Worm (Caenorhabditis elegans) whole organism, young adult: ENCODE data around the gene cest-10.
A peak's percentile ranks its signal among the peaks of the same experiment; 100 is the strongest.

Experiments
- B0035.1 ChIP-seq: sonication (generic microtip); optimal IDR thresholded peaks from 2 replicates; lab custom pipeline; 2016; ENCODE audit warnings: missing genetic modification characterization, mild to moderate bottlenecking, missing compliant biosample characterization, missing genotype, missing genetic modification reagents
- C06A6.2 ChIP-seq: fragments of 200-800 bp; sonication (Bioruptor generic); conservative IDR thresholded peaks from 2 replicates; pipeline ENCODE4 v1.3.6; 2022; ENCODE audit warnings: missing genetic modification characterization, missing compliant biosample characterization
- F10E7.11 ChIP-seq: sonication (generic microtip); optimal IDR thresholded peaks from 2 replicates; lab custom pipeline; 2017; ENCODE audit warnings: mild to moderate bottlenecking, missing genetic modification characterization, moderate library complexity, missing compliant biosample characterization
- F55B11.4 ChIP-seq: sonication (generic microtip); optimal IDR thresholded peaks from 2 replicates; lab custom pipeline; 2016; ENCODE audit warnings: missing compliant biosample characterization, missing genetic modification characterization, borderline replicate concordance; ENCODE audit not compliant: insufficient read depth
- F57A8.1 ChIP-seq: fragments of 200-800 bp; sonication (Bioruptor generic); optimal IDR thresholded peaks from 2 replicates; lab custom pipeline; 2018; ENCODE audit warnings: mild to moderate bottlenecking, missing genetic modification characterization, moderate library complexity, missing compliant biosample characterization
- K11D2.4 ChIP-seq: fragments of 200-800 bp; sonication (Bioruptor generic); IDR thresholded peaks from 2 replicates; pipeline ENCODE4 v1.3.6; 2022; ENCODE audit warnings: missing genetic modification reagents, missing genetic modification characterization, missing compliant biosample characterization
- Y56A3A.18 ChIP-seq: fragments of 200-800 bp; sonication (Bioruptor generic); IDR thresholded peaks from 2 replicates; pipeline ENCODE4 v1.3.6; 2022; ENCODE audit warnings: missing genetic modification reagents, missing genetic modification characterization, missing compliant biosample characterization
- Y79H2A.3 ChIP-seq: fragments of 200-800 bp; sonication (Bioruptor generic); conservative IDR thresholded peaks from 2 replicates; pipeline ENCODE4 v1.3.6; 2022; ENCODE audit warnings: missing genetic modification reagents, missing genetic modification characterization, missing compliant biosample characterization
- akir-1 ChIP-seq: fragments of 200-800 bp; sonication (Bioruptor generic); optimal IDR thresholded peaks from 2 replicates; lab custom pipeline; 2018; ENCODE audit warnings: mild to moderate bottlenecking, missing genetic modification characterization, moderate library complexity, missing compliant biosample characterization
- attf-3 ChIP-seq: fragments of 200-800 bp; sonication (Bioruptor generic); conservative IDR thresholded peaks from 2 replicates; pipeline ENCODE4 v1.3.6; 2022; ENCODE audit warnings: missing genetic modification reagents, missing genetic modification characterization, missing compliant biosample characterization
- attf-6 ChIP-seq: fragments of 200-800 bp; sonication (Bioruptor generic); IDR thresholded peaks from 2 replicates; pipeline ENCODE4 v1.3.6; 2022; ENCODE audit warnings: missing genetic modification reagents, missing genetic modification characterization, missing compliant biosample characterization
- cebp-1 ChIP-seq, 2 experiments: fragments of 200-800 bp in 1 of 2; sonication (Bioruptor generic) in 1 of 2; sonication (generic microtip) in 1 of 2; IDR thresholded peaks in 1 of 2; optimal IDR thresholded peaks in 1 of 2; 2 replicates each; pipeline versions ENCODE4 v1.3.6 to Lab custom; 2017 to 2022; ENCODE audit warnings: missing compliant biosample characterization in 2 of 2, missing genetic modification characterization in 2 of 2, mild to moderate bottlenecking in 1 of 2, missing genetic modification reagents in 1 of 2, moderate library complexity in 1 of 2
- chd-7 ChIP-seq: sonication (generic microtip); optimal IDR thresholded peaks from 2 replicates; lab custom pipeline; 2016; ENCODE audit warnings: mild to moderate bottlenecking, missing genetic modification characterization, moderate library complexity, missing compliant biosample characterization
- die-1 ChIP-seq: sonication (generic microtip); optimal IDR thresholded peaks from 2 replicates; lab custom pipeline; 2016; ENCODE audit warnings: missing genotype, mild to moderate bottlenecking, missing genetic modification characterization, missing compliant biosample characterization
- dpl-1 ChIP-seq: fragments of 150-350 bp; optimal IDR thresholded peaks from 2 replicates; lab custom pipeline; 2014; ENCODE audit warnings: missing biosample characterization, missing genetic modification reagents, missing genetic modification characterization
- egrh-3 ChIP-seq: fragments of 200-800 bp; sonication (Bioruptor generic); IDR thresholded peaks from 2 replicates; pipeline ENCODE4 v1.3.6; 2022; ENCODE audit warnings: missing genetic modification reagents, missing genetic modification characterization, missing compliant biosample characterization
- hlh-12 ChIP-seq: sonication (generic microtip); optimal IDR thresholded peaks from 2 replicates; lab custom pipeline; 2016; ENCODE audit warnings: missing genetic modification characterization, missing compliant biosample characterization
- hmg-1.2 ChIP-seq: fragments of 200-800 bp; sonication (Bioruptor generic); IDR thresholded peaks from 2 replicates; pipeline ENCODE4 v1.3.6; 2022; ENCODE audit warnings: missing genetic modification reagents, missing genetic modification characterization, missing compliant biosample characterization
- hrde-1 ChIP-seq: sonication (generic microtip); optimal IDR thresholded peaks from 2 replicates; lab custom pipeline; 2016; ENCODE audit warnings: missing genetic modification characterization, mild to moderate bottlenecking, missing compliant biosample characterization, moderate library complexity, missing genotype, missing genetic modification reagents, borderline replicate concordance
- hsf-1 ChIP-seq: fragments of 200-800 bp; sonication (Bioruptor generic); IDR thresholded peaks from 2 replicates; pipeline ENCODE4 v1.3.6; 2022; ENCODE audit warnings: missing genetic modification reagents, missing genetic modification characterization, missing compliant biosample characterization
- madf-3 ChIP-seq: fragments of 200-800 bp; sonication (Bioruptor generic); IDR thresholded peaks from 2 replicates; pipeline ENCODE4 v1.3.6; 2022; ENCODE audit warnings: missing genetic modification reagents, missing genetic modification characterization, missing compliant biosample characterization
- madf-6 ChIP-seq: fragments of 200-800 bp; sonication (Bioruptor generic); IDR thresholded peaks from 2 replicates; pipeline ENCODE4 v1.3.6; 2022; ENCODE audit warnings: missing genetic modification reagents, missing genetic modification characterization, missing compliant biosample characterization
- mxl-1 ChIP-seq: sonication (generic microtip); optimal IDR thresholded peaks from 2 replicates; lab custom pipeline; 2016; ENCODE audit warnings: missing genetic modification characterization, missing compliant biosample characterization
- rcor-1 ChIP-seq: fragments of 200-800 bp; sonication (Bioruptor generic); IDR thresholded peaks from 2 replicates; pipeline ENCODE4 v1.3.6; 2022; ENCODE audit warnings: missing genetic modification reagents, missing genetic modification characterization, missing compliant biosample characterization
- tbx-9 ChIP-seq: sonication (generic microtip); optimal IDR thresholded peaks from 2 replicates; lab custom pipeline; 2016; ENCODE audit warnings: borderline replicate concordance, missing genetic modification characterization, inconsistent platforms, missing compliant biosample characterization
- tlf-1 ChIP-seq: fragments of 200-800 bp; sonication (Bioruptor generic); optimal IDR thresholded peaks from 2 replicates; lab custom pipeline; 2018; ENCODE audit warnings: mild to moderate bottlenecking, missing genetic modification characterization, missing compliant biosample characterization
- unc-130 ChIP-seq: sonication (generic microtip); optimal IDR thresholded peaks from 2 replicates; lab custom pipeline; 2016; ENCODE audit warnings: missing genetic modification reagents, missing genetic modification characterization, missing compliant biosample characterization
- xnd-1 ChIP-seq: sonication (generic microtip); optimal IDR thresholded peaks from 2 replicates; lab custom pipeline; 2016; ENCODE audit warnings: missing genotype, missing genetic modification reagents, missing genetic modification characterization, missing compliant biosample characterization
- ztf-22 ChIP-seq: fragments of 200-800 bp; sonication (Bioruptor generic); optimal IDR thresholded peaks from 2 replicates; lab custom pipeline; 2018; ENCODE audit warnings: mild to moderate bottlenecking, missing genetic modification characterization, moderate library complexity, missing compliant biosample characterization

cest-10 gene

DNA sequence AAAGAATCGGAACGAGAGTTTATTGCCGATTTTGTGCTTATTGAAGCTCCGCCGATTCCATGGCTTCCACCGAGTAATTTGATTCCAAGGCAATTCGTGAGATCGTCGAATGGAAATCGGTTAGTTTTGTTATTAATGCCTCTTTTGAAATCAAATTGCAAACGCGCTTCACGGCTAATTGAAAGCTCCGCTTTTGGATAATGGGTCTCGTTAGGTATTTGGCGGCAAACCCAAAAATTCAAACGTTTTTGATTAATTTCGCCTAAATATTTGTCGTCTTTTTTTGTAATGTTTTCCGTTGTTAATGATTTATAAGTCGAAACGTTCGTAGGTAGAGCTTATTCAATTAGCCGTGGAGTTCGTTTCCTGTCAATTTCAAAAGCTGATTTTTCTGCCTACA, 20.8 kb upstream of the cest-10 start:
- no peak for TF ChIP-seq die-1
- TF ChIP-seq hrde-1 (tag; lab: Kevin White, UChicago) = peak; percentile 11
- no peak for TF ChIP-seq dpl-1

DNA sequence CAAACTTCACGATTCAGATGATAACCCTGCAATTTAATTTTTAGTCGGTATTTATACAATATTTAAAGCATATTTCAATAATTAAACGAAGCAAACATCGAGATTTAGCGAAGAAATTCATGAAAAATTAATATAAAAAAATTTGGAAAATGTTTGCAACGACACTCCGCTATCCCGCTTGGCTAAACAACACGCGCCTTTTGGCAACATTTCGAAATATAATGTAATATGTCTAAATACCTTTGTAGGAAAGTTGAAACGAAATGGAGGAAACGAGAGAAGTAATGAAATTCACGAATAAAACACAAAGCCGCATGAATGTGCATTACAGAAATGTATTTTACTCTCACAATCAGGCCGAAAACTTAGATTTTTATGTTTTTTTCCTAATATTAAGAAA, 14.6 kb upstream of the cest-10 start, which contains the start of gene rpc-1:
TSS of gene rpc-1 (minus strand) at position 26 of the 400 bp plus-strand sequence.
- TF ChIP-seq F57A8.1 (GFP tag; lab: Kevin White, UChicago) (no peak), B0035.1 (tag; lab: Kevin White, UChicago) (no peak), rcor-1 (GFP tag; lab: Robert Waterston, UW) (no peak), attf-3 (GFP tag; lab: Robert Waterston, UW) (peak; percentile 91), Y56A3A.18 (GFP tag; lab: Robert Waterston, UW) (no peak), cebp-1 (GFP tag; IDR thresholded peaks at IDR 0.05; lab: Robert Waterston, UW) (peak; percentile 43; the same call in 1 of the 2 replicates), cebp-1 (tag; optimal IDR thresholded peaks at IDR 0.05; lab: Kevin White, UChicago) (peak; percentile 88), attf-6 (no peak)

DNA sequence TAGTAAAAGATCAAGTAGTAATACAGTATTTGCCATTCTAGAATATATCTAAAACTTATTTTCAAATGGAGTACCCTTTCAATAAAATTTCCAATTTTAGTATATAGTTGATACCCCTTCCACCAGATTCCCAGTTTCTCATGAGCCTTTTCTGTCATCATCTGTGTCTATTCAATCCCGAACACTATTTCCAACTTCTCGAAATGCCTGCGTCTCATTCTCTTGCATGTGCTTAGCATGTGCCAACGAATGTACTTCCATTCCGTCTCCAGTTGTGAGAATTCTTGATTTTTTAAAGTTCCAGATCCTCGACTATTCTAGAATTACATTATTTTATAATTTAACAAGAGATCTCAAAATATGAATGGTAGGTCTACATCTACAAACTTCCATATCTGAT, 13.8 kb upstream of the cest-10 start, which contains the start of gene C42D4.18:
TSS of gene C42D4.18 (plus strand) at position 231 of the 400 bp plus-strand sequence.
- TF ChIP-seq hsf-1 (GFP tag; lab: Robert Waterston, UW) (no peak), unc-130 (no peak), hmg-1.2 (GFP tag; lab: Robert Waterston, UW) (peak; percentile 90), C06A6.2 (GFP tag; lab: Robert Waterston, UW) (no peak), F10E7.11 (tag; lab: Kevin White, UChicago) (no peak), mxl-1 (tag; lab: Kevin White, UChicago) (no peak), K11D2.4 (GFP tag; lab: Robert Waterston, UW) (no peak)

DNA sequence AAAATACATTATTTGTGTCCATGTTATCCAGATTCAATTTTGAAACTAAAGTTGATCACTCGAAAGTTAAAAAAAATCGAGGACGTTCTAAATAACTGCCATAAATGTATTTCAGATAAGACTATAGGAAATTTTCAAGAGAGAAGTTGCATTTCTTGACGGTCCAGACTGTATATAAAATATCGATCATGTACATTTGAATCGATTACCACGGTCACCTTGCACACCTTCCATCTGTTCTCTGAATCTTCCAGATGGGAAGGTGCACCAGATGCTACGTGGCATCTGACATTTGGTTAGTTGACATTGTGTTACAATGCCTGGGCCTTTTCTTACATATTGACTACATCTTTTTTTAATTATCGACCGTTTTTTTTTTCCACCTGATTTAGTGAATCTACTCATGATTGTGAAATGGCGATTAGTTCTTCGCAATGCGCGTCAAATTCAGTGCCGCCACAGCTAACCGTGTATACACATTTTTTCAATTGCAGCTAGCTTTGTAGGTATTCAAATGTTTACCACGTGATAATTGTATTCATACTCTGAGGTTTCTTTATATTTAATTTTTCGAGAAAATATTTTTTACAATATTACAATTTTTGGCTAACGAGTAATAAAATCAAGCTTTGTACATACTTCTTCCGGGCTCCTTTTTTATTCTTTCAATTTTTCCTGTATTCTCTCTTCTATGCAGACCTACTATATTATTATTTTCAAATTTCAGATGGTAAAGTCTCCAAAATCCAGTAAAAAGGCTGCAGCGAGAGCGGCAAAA, 12.2 kb upstream of the cest-10 start, which contains the start of gene skr-16:
TSS of gene skr-16 (plus strand) at position 728 of the 778 bp plus-strand sequence.
- TF ChIP-seq chd-7 (no peak), tlf-1 (GFP tag; lab: Kevin White, UChicago) (no peak), hrde-1 (tag; lab: Kevin White, UChicago) (no peak), ztf-22 (GFP tag; lab: Kevin White, UChicago) (no peak), Y79H2A.3 (GFP tag; lab: Robert Waterston, UW) (no peak)
- TF ChIP-seq, all 124 proteins: peak for 0

DNA sequence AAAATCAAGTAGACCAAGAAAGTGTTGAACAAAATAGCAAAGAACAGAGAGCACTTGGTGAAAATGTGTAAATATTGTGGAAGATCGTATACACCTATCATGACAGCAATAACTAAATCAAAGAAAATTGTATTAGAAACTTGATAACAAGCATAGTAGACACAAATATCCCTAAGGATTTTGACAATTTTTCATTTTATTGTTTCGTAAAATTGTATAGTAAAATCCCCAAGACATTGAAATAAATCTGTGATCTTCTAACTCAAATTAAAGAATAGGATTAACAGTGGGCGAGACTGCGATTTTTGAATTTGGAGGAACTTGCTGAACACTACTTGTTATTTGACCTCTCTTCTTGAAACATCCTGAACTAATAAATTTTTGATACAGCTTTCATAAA, 9.1 kb upstream of the cest-10 start, which contains the start of gene str-220:
TSS of gene str-220 (minus strand) at position 101 of the 400 bp plus-strand sequence.
- no peak for TF ChIP-seq mxl-1 (tag; lab: Kevin White, UChicago)
- no peak for TF ChIP-seq madf-6 (GFP tag; lab: Robert Waterston, UW)
- no peak for TF ChIP-seq egrh-3 (GFP tag; lab: Robert Waterston, UW)
- TF ChIP-seq madf-3 (GFP tag; lab: Robert Waterston, UW) = no peak
- no peak for TF ChIP-seq akir-1 (GFP tag; lab: Kevin White, UChicago)
- no peak for TF ChIP-seq Y79H2A.3 (GFP tag; lab: Robert Waterston, UW)
- TF ChIP-seq F55B11.4 (tag; lab: Kevin White, UChicago) = no peak
- TF ChIP-seq xnd-1 (tag; lab: Kevin White, UChicago) = no peak
- TF ChIP-seq tbx-9 = no peak
- no peak for TF ChIP-seq hlh-12 (tag; lab: Kevin White, UChicago)
- TF ChIP-seq, all 124 proteins: peak for 0
